Worm (Caenorhabditis elegans) whole organism, L3 larva: ENCODE measurements around the gene Y43F8A.2.

Source experiments
- ceh-28 ChIP-seq: fragments of 150-350 bp; optimal IDR thresholded peaks from 2 replicates; lab custom pipeline; 2014; ENCODE audit warnings: missing biosample characterization, missing genetic modification reagents, missing genetic modification characterization
- nhr-11 ChIP-seq: fragments of 150-350 bp; optimal IDR thresholded peaks from 2 replicates; lab custom pipeline; 2014; ENCODE audit warnings: missing biosample characterization, missing genetic modification characterization
- nhr-23 ChIP-seq: fragments of 150-350 bp; optimal IDR thresholded peaks from 2 replicates; lab custom pipeline; 2014; ENCODE audit warnings: missing biosample characterization, missing genetic modification reagents, missing genetic modification characterization
- sea-2 ChIP-seq: fragments of 150-350 bp; sonication (generic microtip); optimal IDR thresholded peaks from 4 replicates; lab custom pipeline; 2014; ENCODE audit warnings: missing biosample characterization, missing genetic modification reagents, missing genetic modification characterization

ce11 chrV:19403619-19404018 is 32.3 kb downstream of the Y43F8A.2 start:
- TF ChIP-seq ceh-28 (tag; lab: Kevin White, UChicago), result no peak
- TF ChIP-seq sea-2, result no peak
- no peak for TF ChIP-seq nhr-23
- TF ChIP-seq nhr-11 (tag; lab: Kevin White, UChicago), result no peak
